Worm (Caenorhabditis elegans) whole organism, L1 larva: ENCODE data around the gene adah-1.

Experiments used
- fkh-10 ChIP-seq: sonication (generic microtip); optimal IDR thresholded peaks from 2 replicates; lab custom pipeline; 2017; ENCODE audit warnings: missing biosample characterization, missing genetic modification reagents, missing genetic modification characterization
- lin-15B ChIP-seq: fragments of 150-350 bp; sonication (generic microtip); optimal IDR thresholded peaks from 3 replicates; lab custom pipeline; 2014; ENCODE audit warnings: missing biosample characterization, missing genetic modification characterization
- nhr-76 ChIP-seq: sonication (generic microtip); optimal IDR thresholded peaks from 2 replicates; lab custom pipeline; 2017; ENCODE audit warnings: missing biosample characterization, missing genetic modification characterization
- sptf-1 ChIP-seq: fragments of 150-350 bp; optimal IDR thresholded peaks from 2 replicates; lab custom pipeline; 2014; ENCODE audit warnings: missing biosample characterization, missing genetic modification characterization
- unc-62 ChIP-seq: fragments of 150-350 bp; optimal IDR thresholded peaks from 2 replicates; lab custom pipeline; 2014; ENCODE audit warnings: missing biosample characterization, missing genetic modification reagents, missing genetic modification characterization
- ztf-11 ChIP-seq, 2 experiments: sonication (generic microtip); optimal IDR thresholded peaks; 2 replicates each; lab custom pipeline; 2016 to 2017; ENCODE audit warnings: missing genetic modification characterization in 2 of 2, missing biosample characterization in 1 of 2, missing compliant biosample characterization in 1 of 2

- TF ChIP-seq unc-62 (no peak), sptf-1 (tag; lab: Kevin White, UChicago) (no peak), ztf-11 (tag; optimal IDR thresholded peaks at IDR 0.05; lab: Kevin White, UChicago) (no peak), nhr-76 (tag; lab: Kevin White, UChicago) (no peak), fkh-10 (no peak), lin-15B (tag; lab: Kevin White, UChicago) (no peak)
Observed at ce11 chrIV:6986835-6987234, 37.2 kb upstream of the adah-1 start, which contains the start of gene prkl-1.
